Fruit fly (Drosophila melanogaster) whole organism, adult: ENCODE results near the gene Ugt37C2.
A peak's percentile ranks its signal among the peaks of the same experiment; 100 is the strongest.

Source experiments
- CG11617 ChIP-seq: fragments of 200-800 bp; sonication (Bioruptor generic); optimal IDR thresholded peaks from 2 replicates; lab custom pipeline; 2017; ENCODE audit warnings: mild to moderate bottlenecking, missing biosample characterization, missing genetic modification reagents, missing genetic modification characterization
- CG12768 ChIP-seq: fragments of 200-800 bp; sonication (Bioruptor generic); optimal IDR thresholded peaks from 2 replicates; lab custom pipeline; 2017; ENCODE audit warnings: missing biosample characterization, missing genetic modification characterization, mild to moderate bottlenecking, moderate library complexity, missing genetic modification reagents
- CG14711 ChIP-seq: fragments of 200-800 bp; sonication (Bioruptor generic); optimal IDR thresholded peaks from 2 replicates; lab custom pipeline; 2018; ENCODE audit warnings: missing biosample characterization, mild to moderate bottlenecking, missing genetic modification characterization, moderate library complexity
- CG1620 ChIP-seq: fragments of 200-800 bp; sonication (Bioruptor generic); optimal IDR thresholded peaks from 2 replicates; lab custom pipeline; 2016; ENCODE audit warnings: missing biosample characterization, missing genetic modification characterization
- CG33017 ChIP-seq: fragments of 200-800 bp; sonication (Bioruptor generic); optimal IDR thresholded peaks from 2 replicates; lab custom pipeline; 2018; ENCODE audit warnings: missing biosample characterization, mild to moderate bottlenecking, missing genetic modification characterization, moderate library complexity
- CG5204 ChIP-seq: fragments of 200-800 bp; sonication (Bioruptor generic); optimal IDR thresholded peaks from 2 replicates; lab custom pipeline; 2016; ENCODE audit warnings: missing biosample characterization, missing genetic modification characterization
- CG7045 ChIP-seq: fragments of 200-800 bp; sonication (Bioruptor generic); optimal IDR thresholded peaks from 2 replicates; lab custom pipeline; 2017; ENCODE audit warnings: missing biosample characterization, mild to moderate bottlenecking, missing genetic modification characterization
- CG7101 ChIP-seq: fragments of 200-800 bp; sonication (Bioruptor generic); optimal IDR thresholded peaks from 2 replicates; lab custom pipeline; 2018; ENCODE audit warnings: missing biosample characterization, mild to moderate bottlenecking, missing genetic modification characterization, moderate library complexity
- Clk ChIP-seq: fragments of 200-800 bp; sonication (Bioruptor generic); optimal IDR thresholded peaks from 2 replicates; lab custom pipeline; 2017; ENCODE audit warnings: missing biosample characterization, missing genetic modification characterization
- Crg-1 ChIP-seq: fragments of 200-800 bp; sonication (Bioruptor generic); optimal IDR thresholded peaks from 2 replicates; lab custom pipeline; 2016; ENCODE audit warnings: missing biosample characterization, missing genetic modification characterization
- Hr96 ChIP-seq: fragments of 200-800 bp; sonication (Bioruptor generic); optimal IDR thresholded peaks from 2 replicates; lab custom pipeline; 2016; ENCODE audit warnings: missing biosample characterization, missing genetic modification characterization
- Mnt ChIP-seq: fragments of 200-800 bp; sonication (Bioruptor generic); optimal IDR thresholded peaks from 2 replicates; lab custom pipeline; 2016; ENCODE audit warnings: missing biosample characterization, mild to moderate bottlenecking, missing genetic modification characterization
- bab1 ChIP-seq: fragments of 200-800 bp; sonication (Bioruptor generic); optimal IDR thresholded peaks from 3 replicates; lab custom pipeline; 2019; ENCODE audit warnings: missing biosample characterization, mild to moderate bottlenecking, missing genetic modification characterization, moderate library complexity
- cic ChIP-seq: fragments of 200-800 bp; sonication (Bioruptor generic); optimal IDR thresholded peaks from 2 replicates; lab custom pipeline; 2017; ENCODE audit warnings: missing biosample characterization, mild to moderate bottlenecking, missing genetic modification characterization, moderate library complexity
- cnc ChIP-seq, 2 experiments: fragments of >200 bp; optimal IDR thresholded peaks; 2 replicates each; lab custom pipeline; 2017
- kay ChIP-seq: fragments of 200-800 bp; sonication (Bioruptor generic); peaks from one replicate; lab custom pipeline; 2016; ENCODE audit warnings: missing biosample characterization, missing genetic modification characterization, borderline replicate concordance
- ovo ChIP-seq: fragments of 200-800 bp; sonication (Bioruptor generic); optimal IDR thresholded peaks from 2 replicates; lab custom pipeline; 2016; ENCODE audit warnings: missing biosample characterization, missing genetic modification characterization
- pad ChIP-seq: fragments of 200-800 bp; sonication (Bioruptor generic); optimal IDR thresholded peaks from 3 replicates; lab custom pipeline; 2017; ENCODE audit warnings: missing biosample characterization, missing genetic modification characterization, mild to moderate bottlenecking, moderate library complexity, missing genetic modification reagents
- tj ChIP-seq: fragments of 200-800 bp; sonication (Bioruptor generic); optimal IDR thresholded peaks from 3 replicates; lab custom pipeline; 2017; ENCODE audit warnings: missing biosample characterization, mild to moderate bottlenecking, missing genetic modification characterization, moderate library complexity
- toe ChIP-seq: fragments of 200-800 bp; sonication (Bioruptor generic); optimal IDR thresholded peaks from 2 replicates; lab custom pipeline; 2016; ENCODE audit warnings: missing biosample characterization, missing genetic modification characterization

Ugt37C2 gene

DNA sequence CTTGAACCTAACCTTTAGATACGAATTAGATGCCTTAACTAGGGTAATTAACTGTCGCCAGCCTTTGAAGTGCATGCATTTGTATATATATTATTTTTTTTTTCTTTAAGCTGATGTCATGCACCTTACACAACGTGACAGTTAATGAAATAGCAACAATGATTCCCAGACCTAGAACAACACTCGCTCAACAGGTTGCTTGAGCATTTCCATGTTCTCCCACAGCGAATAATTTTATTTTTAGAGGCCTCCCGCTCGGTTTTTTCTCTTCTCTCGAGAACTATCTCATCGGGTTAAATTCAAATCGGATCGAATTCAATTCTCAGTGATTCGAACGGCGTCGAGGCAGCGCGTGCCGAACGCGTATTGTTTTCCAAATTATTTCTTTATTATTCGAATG is 4.7 kb downstream of the Ugt37C2 start, which contains the start of gene Ugt37D1:
Gene Ugt37D1, plus strand, starts transcription at position 321 of the 400 bp plus-strand sequence.
- TF ChIP-seq CG11617 (GFP tag; lab: Kevin White, UChicago) (no peak), CG1620 (GFP tag; lab: Kevin White, UChicago) (no peak), CG7045 (GFP tag; lab: Kevin White, UChicago) (peak; percentile 11), Hr96 (GFP tag; lab: Kevin White, UChicago) (no peak), cic (GFP tag; lab: Kevin White, UChicago) (no peak), Clk (GFP tag; lab: Kevin White, UChicago) (no peak), CG12768 (GFP tag; lab: Kevin White, UChicago) (no peak), Crg-1 (no peak), tj (GFP tag; lab: Kevin White, UChicago) (no peak), kay (peak; percentile 90), CG33017 (tag; lab: Kevin White, UChicago) (peak; percentile 33), CG14711 (tag; lab: Kevin White, UChicago) (no peak), ovo (GFP tag; lab: Kevin White, UChicago) (no peak), Mnt (GFP tag; lab: Kevin White, UChicago) (peak; percentile 7), pad (GFP tag; lab: Kevin White, UChicago) (no peak), cnc (optimal IDR thresholded peaks at IDR 0.05; lab: Kevin White, UChicago) (peak in 1 of 2 experiments; percentile 42), CG5204 (no peak), CG7101 (no peak), bab1 (no peak), toe (GFP tag; lab: Kevin White, UChicago) (no peak)

dm6 chr2L:16799496-16799895 is 5.5 kb downstream of the Ugt37C2 start:
- TF ChIP-seq Mnt (GFP tag; lab: Kevin White, UChicago) (peak; percentile 9), CG7045 (GFP tag; lab: Kevin White, UChicago) (no peak)

- peak; percentile 42 for TF ChIP-seq kay
- TF ChIP-seq CG11617 (GFP tag; lab: Kevin White, UChicago), result no peak
- no peak for TF ChIP-seq tj (GFP tag; lab: Kevin White, UChicago)
These were observed 7.7 kb downstream of the Ugt37C2 start for dm6 chr2L:16801578-16802152.

DNA sequence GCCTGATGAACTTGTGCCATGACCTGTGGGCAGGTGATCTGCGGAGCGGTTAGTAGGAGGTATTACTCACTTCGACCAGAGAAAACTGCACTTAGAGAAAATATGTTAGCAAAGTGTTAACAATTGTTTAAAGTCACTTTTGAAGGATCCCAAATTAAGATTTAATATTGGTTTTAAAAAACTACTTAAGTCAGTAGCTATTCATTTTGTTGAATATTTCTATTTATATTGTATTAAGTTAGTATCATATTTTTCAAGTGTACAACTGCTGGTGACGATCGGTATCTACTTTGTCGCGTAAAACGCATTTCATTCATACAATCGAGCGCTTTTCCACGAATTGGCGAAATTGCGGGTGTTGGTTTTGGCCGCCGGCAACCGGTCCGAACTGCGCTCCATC is 9.6 kb downstream of the Ugt37C2 start:
- no peak for TF ChIP-seq cnc (optimal IDR thresholded peaks at IDR 0.05; lab: Kevin White, UChicago)
- TF ChIP-seq ovo (GFP tag; lab: Kevin White, UChicago), result no peak
- no peak for TF ChIP-seq cic (GFP tag; lab: Kevin White, UChicago)
- TF ChIP-seq CG1620 (GFP tag; lab: Kevin White, UChicago), result no peak

DNA sequence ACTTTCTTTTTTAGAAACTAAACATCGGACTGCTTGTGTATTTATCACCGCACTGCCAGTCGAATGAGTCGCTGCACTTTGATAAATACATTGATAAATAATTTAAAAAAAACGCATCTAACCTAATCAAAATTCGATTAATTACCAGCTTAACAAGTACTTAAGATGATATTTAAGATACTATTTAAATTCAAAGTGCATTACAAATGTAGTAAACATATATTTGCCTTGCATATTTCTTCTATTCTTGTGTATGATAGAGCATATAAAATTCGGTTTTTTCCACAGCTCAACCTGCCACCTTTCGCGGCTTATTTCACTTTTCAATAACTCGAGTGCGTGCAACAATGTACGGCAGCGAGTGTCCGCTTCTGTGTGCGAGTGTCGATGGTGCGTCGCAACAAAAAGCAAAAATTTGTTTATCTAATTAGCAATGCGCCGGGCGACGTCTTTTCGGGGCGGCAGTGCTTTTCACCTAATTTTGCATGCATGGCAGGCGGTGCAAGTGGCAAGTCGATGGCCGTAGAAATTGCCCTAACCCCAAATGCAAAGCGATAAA is 10.4 kb downstream of the Ugt37C2 start, which contains the start of gene CG13272:
Gene CG13272, plus strand, starts transcription at position 509 of the 559 bp plus-strand sequence.
- TF ChIP-seq cic (GFP tag; lab: Kevin White, UChicago), result no peak

- TF ChIP-seq pad (GFP tag; lab: Kevin White, UChicago) (no peak), bab1 (no peak), cic (GFP tag; lab: Kevin White, UChicago) (no peak), tj (GFP tag; lab: Kevin White, UChicago) (no peak), CG33017 (tag; lab: Kevin White, UChicago) (no peak), cnc (optimal IDR thresholded peaks at IDR 0.05; lab: Kevin White, UChicago) (no peak), CG14711 (tag; lab: Kevin White, UChicago) (no peak), Clk (GFP tag; lab: Kevin White, UChicago) (no peak), Crg-1 (no peak), CG7101 (no peak)
These were observed 14.7 kb downstream of the Ugt37C2 start for dm6 chr2L:16808752-16809151.

- TF ChIP-seq CG1620 (GFP tag; lab: Kevin White, UChicago) (peak; percentile 35), CG33017 (tag; lab: Kevin White, UChicago) (peak; percentile 13), bab1 (peak; percentile 65), CG11617 (GFP tag; lab: Kevin White, UChicago) (peak; percentile 27), CG7045 (GFP tag; lab: Kevin White, UChicago) (no peak), CG14711 (tag; lab: Kevin White, UChicago) (peak; percentile 27), cnc (optimal IDR thresholded peaks at IDR 0.05; lab: Kevin White, UChicago) (no peak), CG12768 (GFP tag; lab: Kevin White, UChicago) (no peak), cic (GFP tag; lab: Kevin White, UChicago) (peak; percentile 1), Hr96 (GFP tag; lab: Kevin White, UChicago) (peak; percentile 57), CG5204 (peak; percentile 70), kay (peak; percentile 92), CG7101 (peak; percentile 13), Mnt (GFP tag; lab: Kevin White, UChicago) (peak; percentile 79), toe (GFP tag; lab: Kevin White, UChicago) (peak; percentile 28), Crg-1 (no peak), pad (GFP tag; lab: Kevin White, UChicago) (peak; percentile 64), tj (GFP tag; lab: Kevin White, UChicago) (no peak), ovo (GFP tag; lab: Kevin White, UChicago) (peak; percentile 25), Clk (GFP tag; lab: Kevin White, UChicago) (no peak)
These were observed 22.2 kb downstream of the Ugt37C2 start, which contains the start of gene mdy for dm6 chr2L:16815989-16816749. mdy (plus strand) TSS chr2L:16816660.
